Worm (Caenorhabditis elegans): Measurements from ENCODE around the gene C37C3.17.

Gene C37C3.17

ce11 chrV:7893812-7894381 lies 32.2 kb upstream of the C37C3.17 start, which contains the start of gene F40A3.6 (continued):
- TF ChIP-seq fkh-4 (tag; optimal IDR thresholded peaks at IDR 0.05; ENCODE audit: borderline replicate concordance) (peak; percentile 6), lin-35 (GFP tag; optimal IDR thresholded peaks at IDR 0.05) (no peak), swsn-7 (tag; optimal IDR thresholded peaks at IDR 0.05) (peak; percentile 37)

DNA sequence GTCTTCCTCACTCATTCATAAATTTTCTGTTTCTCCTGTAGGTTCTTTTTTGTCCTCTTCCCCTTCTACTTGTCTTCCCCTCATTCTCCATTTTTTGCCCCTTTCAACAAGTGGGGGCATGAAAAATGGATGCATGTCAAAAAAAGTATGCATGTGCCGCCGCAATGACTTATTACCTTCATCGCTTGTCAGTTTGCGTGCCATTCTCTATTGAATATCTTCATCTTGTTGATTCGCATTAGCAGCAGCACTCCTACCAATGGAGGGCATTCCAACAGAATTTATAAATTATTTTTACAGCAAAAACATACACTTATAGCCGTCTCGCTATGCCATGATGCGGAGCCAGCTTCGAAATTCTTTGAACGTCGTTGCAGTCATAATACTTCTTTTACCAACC lies 29.5 kb upstream of the C37C3.17 start, which contains the start of gene F40A3.1:
TSS of gene F40A3.1 (plus strand) at position 301 of the 400 bp plus-strand sequence.
- TF ChIP-seq pax-3 (tag; optimal IDR thresholded peaks at IDR 0.05) (no peak), sox-4 (tag; optimal IDR thresholded peaks at IDR 0.05) (no peak), blmp-1 (tag; optimal IDR thresholded peaks at IDR 0.05) (no peak), jun-1 (tag; optimal IDR thresholded peaks at IDR 0.05) (no peak), efl-1 (optimal IDR thresholded peaks at IDR 0.05) (no peak), efl-1 (GFP tag; optimal IDR thresholded peaks at IDR 0.05 in 1 of 2) (peak in 1 of 2 experiments; percentile 3), pqm-1 (tag; optimal IDR thresholded peaks at IDR 0.05) (no peak), aha-1 (tag; optimal IDR thresholded peaks at IDR 0.05) (no peak)

DNA sequence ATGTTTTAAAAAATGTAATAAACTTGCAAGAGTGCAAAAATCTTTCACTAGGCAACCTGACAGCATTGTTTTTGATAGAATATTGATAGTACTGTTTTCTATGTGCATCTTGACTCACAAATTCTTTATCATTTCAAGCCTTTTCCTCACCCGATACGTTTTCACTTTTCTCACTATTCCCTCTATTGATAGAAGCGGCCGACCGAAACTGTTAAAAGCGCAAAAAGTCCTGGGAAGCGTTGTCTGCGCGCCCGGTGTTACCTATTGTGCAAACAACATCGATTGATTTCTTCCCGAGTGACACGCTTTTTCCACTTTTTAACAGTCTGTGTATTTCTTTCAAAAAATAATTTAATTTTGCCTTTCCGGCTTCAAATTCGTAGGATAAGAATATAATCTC lies 26.3 kb upstream of the C37C3.17 start:
- TF ChIP-seq F16B12.6 (tag; optimal IDR thresholded peaks at IDR 0.05) (no peak), lin-14 (GFP tag; optimal IDR thresholded peaks at IDR 0.05) (peak; percentile 5), hlh-4 (tag; optimal IDR thresholded peaks at IDR 0.05) (no peak), efl-1 (optimal IDR thresholded peaks at IDR 0.05) (no peak), efl-1 (GFP tag; optimal IDR thresholded peaks at IDR 0.05 in 1 of 2) (peak in 1 of 2 experiments; percentile 47), aly-2 (tag; optimal IDR thresholded peaks at IDR 0.05) (no peak), elt-2 (tag; optimal IDR thresholded peaks at IDR 0.05) (peak; percentile 40), fkh-8 (tag; optimal IDR thresholded peaks at IDR 0.05) (no peak), lin-13 (GFP tag; optimal IDR thresholded peaks at IDR 0.05) (no peak)

DNA sequence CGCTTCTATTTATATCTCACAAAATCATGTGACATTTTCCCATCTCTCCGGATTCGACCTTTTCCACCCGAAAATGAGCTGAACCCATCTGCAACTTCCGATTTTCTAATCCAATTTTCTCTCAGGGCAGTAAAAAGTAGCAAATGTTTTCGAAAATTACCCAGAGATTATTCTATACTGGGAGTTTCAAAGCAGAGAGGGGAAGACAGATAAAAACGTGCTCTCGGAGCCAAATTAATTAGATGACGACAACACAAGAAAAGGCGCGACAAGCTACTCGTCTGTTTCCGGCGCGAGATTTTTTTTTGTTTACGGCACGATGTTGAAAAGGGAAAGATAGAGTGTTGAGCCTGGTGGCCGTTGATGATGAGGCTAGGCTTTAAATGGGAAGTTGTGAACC lies 22.7 kb upstream of the C37C3.17 start:
- TF ChIP-seq nhr-47 (tag; optimal IDR thresholded peaks at IDR 0.05) = peak; percentile 36
- no peak for TF ChIP-seq sup-37 (GFP tag; optimal IDR thresholded peaks at IDR 0.05)
- TF ChIP-seq snpc-4 (tag; optimal IDR thresholded peaks at IDR 0.05) = no peak
- TF ChIP-seq ceh-63 (GFP tag; optimal IDR thresholded peaks at IDR 0.05) = no peak
- no peak for TF ChIP-seq grh-1 (GFP tag; IDR thresholded peaks at IDR 0.05)
- peak; percentile 52 for TF ChIP-seq egl-13 (tag; optimal IDR thresholded peaks at IDR 0.05)
- no peak for TF ChIP-seq ets-5 (GFP tag; IDR thresholded peaks at IDR 0.05)
- TF ChIP-seq lin-39 (tag; optimal IDR thresholded peaks at IDR 0.05) = no peak
- TF ChIP-seq nhr-77 (tag; optimal IDR thresholded peaks at IDR 0.05) = no peak
- TF ChIP-seq hpl-2 (GFP tag; optimal IDR thresholded peaks at IDR 0.05) = no peak
- TF ChIP-seq zip-4 (GFP tag; optimal IDR thresholded peaks at IDR 0.05) = no peak
- TF ChIP-seq sox-4 (tag; optimal IDR thresholded peaks at IDR 0.05) = no peak
- no peak for TF ChIP-seq unc-86 (tag; optimal IDR thresholded peaks at IDR 0.05)
- no peak for TF ChIP-seq nhr-76 (tag; optimal IDR thresholded peaks at IDR 0.05)
- no peak for TF ChIP-seq efl-1 (optimal IDR thresholded peaks at IDR 0.05)
- no peak for TF ChIP-seq efl-1 (GFP tag; optimal IDR thresholded peaks at IDR 0.05 in 1 of 2)
- TF ChIP-seq alr-1 (tag; optimal IDR thresholded peaks at IDR 0.05; ENCODE audit: borderline replicate concordance) = no peak
- TF ChIP-seq ztf-4 (tag; optimal IDR thresholded peaks at IDR 0.05) = no peak
- no peak for TF ChIP-seq skn-1 (tag; optimal IDR thresholded peaks at IDR 0.05)
- TF ChIP-seq mab-9 (GFP tag; IDR thresholded peaks at IDR 0.05) = no peak
- TF ChIP-seq ceh-8 (GFP tag; optimal IDR thresholded peaks at IDR 0.05) = no peak
- TF ChIP-seq fkh-8 (tag; optimal IDR thresholded peaks at IDR 0.05) = no peak
- TF ChIP-seq lin-13 (GFP tag; optimal IDR thresholded peaks at IDR 0.05) = no peak
- no peak for TF ChIP-seq nhr-28 (tag; optimal IDR thresholded peaks at IDR 0.05)
- peak; percentile 13 for TF ChIP-seq nhr-71 (tag; optimal IDR thresholded peaks at IDR 0.05)
- no peak for TF ChIP-seq F16B12.6 (tag; optimal IDR thresholded peaks at IDR 0.05)
- TF ChIP-seq swsn-7 (tag; optimal IDR thresholded peaks at IDR 0.05) = no peak
- TF ChIP-seq vab-15 (tag; optimal IDR thresholded peaks at IDR 0.05) = peak; percentile 17
- no peak for TF ChIP-seq nhr-12 (tag; optimal IDR thresholded peaks at IDR 0.05)
- TF ChIP-seq unc-62 (GFP tag; optimal IDR thresholded peaks at IDR 0.05) = no peak
- TF ChIP-seq unc-130 (tag; optimal IDR thresholded peaks at IDR 0.05) = no peak
- TF ChIP-seq xbp-1 (tag; optimal IDR thresholded peaks at IDR 0.05) = no peak
- TF ChIP-seq fkh-4 (tag; optimal IDR thresholded peaks at IDR 0.05; ENCODE audit: borderline replicate concordance) = no peak
- peak; percentile 80 for TF ChIP-seq lin-14 (GFP tag; optimal IDR thresholded peaks at IDR 0.05)

Measured in whole organism, L1 larva.